Fruit fly (Drosophila melanogaster) S2 (cell line): ENCODE results near the gene velo.

Source experiments
- CG8478 ChIP-seq: fragments of >200 bp; optimal IDR thresholded peaks from 2 replicates; lab custom pipeline; 2018
- CTCF ChIP-seq, 2 experiments: fragments of >200 bp; optimal IDR thresholded peaks; 2 replicates each; lab custom pipeline; 2018

dm6 chr3L:6783403-6783802 is 30.9 kb upstream of the velo start:
- TF ChIP-seq CG8478 (no peak), CTCF (optimal IDR thresholded peaks at IDR 0.05; lab: Kevin White, UChicago) (no peak)
